Worm (Caenorhabditis elegans): ENCODE results near the gene nhr-95.
A peak's percentile ranks its signal among the peaks of the same experiment; 100 is the strongest.

DNA sequence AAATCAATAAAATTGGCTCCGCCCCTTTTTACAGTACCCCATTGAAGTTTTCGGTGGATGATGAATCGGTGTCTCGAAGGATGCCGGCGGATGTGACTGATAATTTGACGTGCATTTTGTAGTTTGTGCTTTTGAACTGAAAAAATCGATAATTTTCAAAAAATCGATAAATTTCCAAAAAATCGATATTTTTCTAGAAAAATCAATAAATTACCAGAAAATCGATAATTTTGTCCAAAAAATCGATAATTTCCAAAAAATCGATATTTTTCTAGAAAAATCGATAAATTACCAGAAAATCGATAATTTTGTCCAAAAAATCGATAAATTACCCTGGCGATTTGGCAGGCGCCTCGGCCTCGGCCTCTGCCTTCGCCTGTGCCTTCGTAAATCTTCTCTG is 17.1 kb upstream of the nhr-95 start:
- TF ChIP-seq cog-1 (tag; optimal IDR thresholded peaks at IDR 0.05) (no peak), ztf-23 (GFP tag; IDR thresholded peaks at IDR 0.05) (no peak), ref-1 (GFP tag; conservative IDR thresholded peaks at IDR 0.05) (no peak), flt-1 (GFP tag; IDR thresholded peaks at IDR 0.05) (no peak), T22C8.4 (GFP tag; IDR thresholded peaks at IDR 0.05) (peak; percentile 98), tab-1 (GFP tag; IDR thresholded peaks at IDR 0.05) (no peak), klf-2 (GFP tag; conservative IDR thresholded peaks at IDR 0.05) (no peak)

All from whole organism, midembryonic.